Worm (Caenorhabditis elegans): Measurements from ENCODE around the gene gcp-2.2.

The gcp-2.2 gene

ce11 chrX:11534443-11534842 lies 3.1 kb upstream of the gcp-2.2 start:
- no peak for TF ChIP-seq lsy-2 (tag; optimal IDR thresholded peaks at IDR 0.05)
- no peak for TF ChIP-seq sem-2 (GFP tag; optimal IDR thresholded peaks at IDR 0.05)
- TF ChIP-seq sptf-1 (tag; optimal IDR thresholded peaks at IDR 0.05) = no peak
- TF ChIP-seq ceh-39 (tag; optimal IDR thresholded peaks at IDR 0.05) = no peak
- no peak for TF ChIP-seq mep-1 (tag; optimal IDR thresholded peaks at IDR 0.05)
- no peak for TF ChIP-seq unc-120 (tag; optimal IDR thresholded peaks at IDR 0.05; ENCODE audit: poor library complexity, severe bottlenecking)
- no peak for TF ChIP-seq nhr-76 (tag; optimal IDR thresholded peaks at IDR 0.05)
- TF ChIP-seq ham-2 (GFP tag; optimal IDR thresholded peaks at IDR 0.05) = no peak
- no peak for TF ChIP-seq nhr-28 (tag; optimal IDR thresholded peaks at IDR 0.05)
- TF ChIP-seq snpc-4 (tag; optimal IDR thresholded peaks at IDR 0.05) = no peak
- TF ChIP-seq unc-39 (tag; optimal IDR thresholded peaks at IDR 0.05) = no peak
- no peak for TF ChIP-seq flh-1 (GFP tag; optimal IDR thresholded peaks at IDR 0.05)
- TF ChIP-seq drap-1 (GFP tag; optimal IDR thresholded peaks at IDR 0.05) = no peak
- TF ChIP-seq pha-4 (tag; optimal IDR thresholded peaks at IDR 0.05) = no peak
- no peak for TF ChIP-seq mls-2 (tag; optimal IDR thresholded peaks at IDR 0.05)
- no peak for TF ChIP-seq cnd-1 (tag; optimal IDR thresholded peaks at IDR 0.05)
- TF ChIP-seq elt-1 (tag; optimal IDR thresholded peaks at IDR 0.05; ENCODE audit: borderline replicate concordance, insufficient read depth) = no peak
- TF ChIP-seq tbx-8 (GFP tag; optimal IDR thresholded peaks at IDR 0.05) = no peak
- no peak for TF ChIP-seq ces-1 (GFP tag; optimal IDR thresholded peaks at IDR 0.05)

ce11 chrX:11536408-11536807 lies 1.1 kb upstream of the gcp-2.2 start, which contains the start of gene C35C5.9:
TSS of gene C35C5.9 (plus strand) at chrX:11536568.
- TF ChIP-seq tbx-8 (GFP tag; optimal IDR thresholded peaks at IDR 0.05) (no peak), nhr-237 (tag; optimal IDR thresholded peaks at IDR 0.05) (no peak), elt-1 (tag; optimal IDR thresholded peaks at IDR 0.05; ENCODE audit: borderline replicate concordance, insufficient read depth) (no peak), drap-1 (GFP tag; optimal IDR thresholded peaks at IDR 0.05) (no peak), nhr-12 (tag; optimal IDR thresholded peaks at IDR 0.05) (no peak), mab-5 (tag; optimal IDR thresholded peaks at IDR 0.05) (no peak), sptf-1 (tag; optimal IDR thresholded peaks at IDR 0.05) (no peak), bed-3 (GFP tag; optimal IDR thresholded peaks at IDR 0.05) (no peak), flh-1 (GFP tag; optimal IDR thresholded peaks at IDR 0.05) (no peak), pha-4 (tag; optimal IDR thresholded peaks at IDR 0.05) (no peak), cnd-1 (tag; optimal IDR thresholded peaks at IDR 0.05) (no peak), nhr-2 (tag; optimal IDR thresholded peaks at IDR 0.05) (no peak)

- TF ChIP-seq ceh-43 (GFP tag; optimal IDR thresholded peaks at IDR 0.05) (no peak), drap-1 (GFP tag; optimal IDR thresholded peaks at IDR 0.05) (no peak), elt-1 (tag; optimal IDR thresholded peaks at IDR 0.05; ENCODE audit: borderline replicate concordance, insufficient read depth) (no peak), unc-62 (GFP tag; optimal IDR thresholded peaks at IDR 0.05) (no peak), nhr-2 (tag; optimal IDR thresholded peaks at IDR 0.05) (no peak), ceh-39 (tag; optimal IDR thresholded peaks at IDR 0.05) (no peak), unc-120 (tag; optimal IDR thresholded peaks at IDR 0.05; ENCODE audit: poor library complexity, severe bottlenecking) (no peak), blmp-1 (tag; optimal IDR thresholded peaks at IDR 0.05) (no peak), nhr-28 (tag; optimal IDR thresholded peaks at IDR 0.05) (no peak), mls-2 (tag; optimal IDR thresholded peaks at IDR 0.05) (no peak), snpc-4 (tag; optimal IDR thresholded peaks at IDR 0.05) (no peak), lin-32 (GFP tag; optimal IDR thresholded peaks at IDR 0.05) (no peak), hlh-1 (tag; optimal IDR thresholded peaks at IDR 0.05) (no peak), nhr-12 (tag; optimal IDR thresholded peaks at IDR 0.05) (no peak), M03D4.4 (tag; optimal IDR thresholded peaks at IDR 0.05) (no peak), lsy-2 (tag; optimal IDR thresholded peaks at IDR 0.05) (no peak), flh-1 (GFP tag; optimal IDR thresholded peaks at IDR 0.05) (no peak), mab-5 (tag; optimal IDR thresholded peaks at IDR 0.05) (no peak), elt-3 (tag; optimal IDR thresholded peaks at IDR 0.05) (no peak)
Measured at ce11 chrX:11541690-11542089, 4.2 kb downstream of the gcp-2.2 start.

ce11 chrX:11546445-11547275 lies 9.1 kb downstream of the gcp-2.2 start, which contains the start of gene selt-1.1:
TSS of gene selt-1.1 (minus strand) at chrX:11546495.
- peak; percentile 4 for TF ChIP-seq cnd-1 (tag; optimal IDR thresholded peaks at IDR 0.05)
- peak; percentile 36 for TF ChIP-seq unc-62 (GFP tag; optimal IDR thresholded peaks at IDR 0.05)
- no peak for TF ChIP-seq nhr-28 (tag; optimal IDR thresholded peaks at IDR 0.05)
- TF ChIP-seq unc-39 (tag; optimal IDR thresholded peaks at IDR 0.05) = no peak
- no peak for TF ChIP-seq tbx-8 (GFP tag; optimal IDR thresholded peaks at IDR 0.05)
- TF ChIP-seq pha-4 (tag; optimal IDR thresholded peaks at IDR 0.05) = peak; percentile 82
- peak; percentile 57 for TF ChIP-seq nhr-2 (tag; optimal IDR thresholded peaks at IDR 0.05)
- TF ChIP-seq ceh-43 (GFP tag; optimal IDR thresholded peaks at IDR 0.05) = no peak
- TF ChIP-seq ztf-11 (tag; optimal IDR thresholded peaks at IDR 0.05) = no peak
- TF ChIP-seq mep-1 (tag; optimal IDR thresholded peaks at IDR 0.05) = peak; percentile 9
- peak; percentile 59 for TF ChIP-seq ceh-83 (GFP tag; optimal IDR thresholded peaks at IDR 0.05)
- TF ChIP-seq drap-1 (GFP tag; optimal IDR thresholded peaks at IDR 0.05) = peak; percentile 14
- TF ChIP-seq unc-120 (tag; optimal IDR thresholded peaks at IDR 0.05; ENCODE audit: poor library complexity, severe bottlenecking) = peak; percentile 70
- no peak for TF ChIP-seq ham-2 (GFP tag; optimal IDR thresholded peaks at IDR 0.05)
- peak; percentile 38 for TF ChIP-seq hlh-1 (tag; optimal IDR thresholded peaks at IDR 0.05)
- TF ChIP-seq nhr-237 (tag; optimal IDR thresholded peaks at IDR 0.05) = peak; percentile 13

Measured in whole organism, mixed stage, embryonic.